Worm (Caenorhabditis elegans) whole organism, L4/young adult: Measurements from ENCODE around the gene F23D12.2.

Source experiments
- W03F9.2 ChIP-seq: fragments of 150-350 bp; optimal IDR thresholded peaks from 2 replicates; lab custom pipeline; 2014; ENCODE audit warnings: missing biosample characterization, missing genetic modification characterization
- dao-5 ChIP-seq: sonication (generic microtip); optimal IDR thresholded peaks from 2 replicates; lab custom pipeline; 2016; ENCODE audit warnings: missing genotype, missing genetic modification characterization, moderate library complexity, missing compliant biosample characterization
- him-1 ChIP-seq: sonication (generic microtip); optimal IDR thresholded peaks from 2 replicates; lab custom pipeline; 2016; ENCODE audit warnings: missing genotype, missing genetic modification reagents, missing genetic modification characterization, missing compliant biosample characterization

ce11 chrX:14424673-14425072, 3.3 kb upstream of the F23D12.2 start, which contains the start of gene F23D12.11:
- TF ChIP-seq dao-5 = no peak
- no peak for TF ChIP-seq W03F9.2 (tag; lab: Kevin White, UChicago)
- no peak for TF ChIP-seq him-1 (tag; lab: Kevin White, UChicago)
